Fruit fly (Drosophila melanogaster) whole organism, embryonic: Measurements from ENCODE around the gene CG6106.

ENCODE experiments used
- BEAF-32 ChIP-seq: fragments of 200-800 bp; sonication (Bioruptor generic); optimal IDR thresholded peaks from 3 replicates; lab custom pipeline; 2017; ENCODE audit warnings: missing biosample characterization, missing genetic modification characterization, mild to moderate bottlenecking, moderate library complexity, missing genetic modification reagents
- Bdp1 ChIP-seq: fragments of 200-800 bp; sonication (Bioruptor generic); optimal IDR thresholded peaks from 3 replicates; lab custom pipeline; 2016; ENCODE audit warnings: missing biosample characterization, missing genetic modification characterization
- CG10543 ChIP-seq: fragments of 200-800 bp; sonication (Bioruptor generic); optimal IDR thresholded peaks from 3 replicates; lab custom pipeline; 2017; ENCODE audit warnings: missing biosample characterization, mild to moderate bottlenecking, missing genetic modification characterization, moderate library complexity
- CG11093 ChIP-seq: fragments of 200-800 bp; sonication (Bioruptor generic); IDR thresholded peaks from 3 replicates; pipeline ENCODE4 v1.3.6; 2022; ENCODE audit warnings: missing biosample characterization, missing genetic modification characterization
- CG12769 ChIP-seq: fragments of 200-800 bp; sonication (Bioruptor generic); optimal IDR thresholded peaks from 2 replicates; lab custom pipeline; 2019; ENCODE audit warnings: missing biosample characterization, mild to moderate bottlenecking, missing genetic modification characterization, moderate library complexity
- CG14014 ChIP-seq: fragments of 200-800 bp; sonication (Bioruptor generic); IDR thresholded peaks from 2 replicates; pipeline ENCODE4 v1.3.6; 2022; ENCODE audit warnings: missing biosample characterization, missing genetic modification characterization
- CG14050 ChIP-seq: fragments of 200-800 bp; sonication (Bioruptor generic); IDR thresholded peaks from 3 replicates; pipeline ENCODE4 v1.3.6; 2022; ENCODE audit warnings: missing biosample characterization, missing genetic modification characterization
- CG15696 ChIP-seq: fragments of 200-800 bp; sonication (Bioruptor generic); optimal IDR thresholded peaks from 2 replicates; lab custom pipeline; 2019; ENCODE audit warnings: missing biosample characterization, mild to moderate bottlenecking, missing genetic modification characterization, moderate library complexity
- CG17912 ChIP-seq: fragments of 200-800 bp; sonication (Bioruptor generic); optimal IDR thresholded peaks from 2 replicates; lab custom pipeline; 2018; ENCODE audit warnings: missing biosample characterization, mild to moderate bottlenecking, missing genetic modification characterization
- CG18262 ChIP-seq: fragments of 200-800 bp; optimal IDR thresholded peaks from 3 replicates; lab custom pipeline; 2019; ENCODE audit warnings: missing biosample characterization, mild to moderate bottlenecking, missing genetic modification characterization, moderate library complexity
- CG2120 ChIP-seq: fragments of 200-800 bp; sonication (Bioruptor generic); optimal IDR thresholded peaks from 3 replicates; lab custom pipeline; 2016; ENCODE audit warnings: missing biosample characterization, missing genetic modification characterization
- CG2199 ChIP-seq: fragments of 200-800 bp; sonication (Bioruptor generic); IDR thresholded peaks from 3 replicates; pipeline ENCODE4 v1.3.6; 2022; ENCODE audit warnings: missing biosample characterization, missing genetic modification characterization
- CG3995 ChIP-seq: fragments of 200-800 bp; sonication (Bioruptor generic); optimal IDR thresholded peaks from 3 replicates; lab custom pipeline; 2016; ENCODE audit warnings: missing biosample characterization, missing genetic modification characterization
- CG4707 ChIP-seq: fragments of 200-800 bp; sonication (Bioruptor generic); optimal IDR thresholded peaks from 2 replicates; lab custom pipeline; 2018; ENCODE audit warnings: missing biosample characterization, mild to moderate bottlenecking, missing genetic modification characterization, moderate library complexity
- CG5245 ChIP-seq: fragments of 200-800 bp; sonication (Bioruptor generic); optimal IDR thresholded peaks from 3 replicates; lab custom pipeline; 2016; ENCODE audit warnings: missing biosample characterization, missing genetic modification characterization
- CG6854 ChIP-seq: fragments of 200-800 bp; sonication (Bioruptor generic); optimal IDR thresholded peaks from 3 replicates; lab custom pipeline; 2017; ENCODE audit warnings: missing biosample characterization, mild to moderate bottlenecking, missing genetic modification characterization
- CG7372 ChIP-seq: fragments of 200-800 bp; sonication (Bioruptor generic); IDR thresholded peaks from 2 replicates; pipeline ENCODE4 v1.3.6; 2022; ENCODE audit warnings: missing biosample characterization, missing genetic modification characterization
- CG8944 ChIP-seq: fragments of 200-800 bp; sonication (Bioruptor generic); optimal IDR thresholded peaks from 3 replicates; lab custom pipeline; 2016; ENCODE audit warnings: missing biosample characterization, missing genetic modification characterization
- CG9609 ChIP-seq: fragments of 200-800 bp; sonication (Bioruptor generic); optimal IDR thresholded peaks from 3 replicates; lab custom pipeline; 2016; ENCODE audit warnings: missing biosample characterization, missing genetic modification characterization
- D ChIP-seq, 2 experiments: fragments of 200-800 bp in 1 of 2; fragments of >200 bp in 1 of 2; sonication (Bioruptor generic) in 1 of 2; optimal IDR thresholded peaks; 2 replicates in 1 of 2; 3 replicates in 1 of 2; lab custom pipeline; 2017; ENCODE audit warnings: mild to moderate bottlenecking in 1 of 2, missing biosample characterization in 1 of 2, missing genetic modification characterization in 1 of 2, missing genetic modification reagents in 1 of 2
- ERR ChIP-seq: fragments of 200-800 bp; sonication (Bioruptor generic); optimal IDR thresholded peaks from 2 replicates; lab custom pipeline; 2016; ENCODE audit warnings: missing biosample characterization, missing genetic modification characterization
- Hey ChIP-seq: fragments of 200-800 bp; sonication (Bioruptor generic); optimal IDR thresholded peaks from 3 replicates; lab custom pipeline; 2018; ENCODE audit warnings: missing biosample characterization, mild to moderate bottlenecking, missing genetic modification characterization
- Hr78 ChIP-seq, 2 experiments: fragments of 200-800 bp in 1 of 2; fragments of >200 bp in 1 of 2; sonication (Bioruptor generic) in 1 of 2; optimal IDR thresholded peaks; 2 replicates each; lab custom pipeline; 2017 to 2019; ENCODE audit warnings: missing biosample characterization in 2 of 2, missing genetic modification characterization in 2 of 2, mild to moderate bottlenecking in 1 of 2, moderate library complexity in 1 of 2
- Med ChIP-seq: fragments of 200-800 bp; sonication (Bioruptor generic); peaks from one replicate; lab custom pipeline; 2016; ENCODE audit warnings: missing biosample characterization, missing genetic modification characterization, mild to moderate bottlenecking, inconsistent platforms, moderate library complexity
- Opbp ChIP-seq: fragments of 200-800 bp; sonication (Bioruptor generic); IDR thresholded peaks from 3 replicates; pipeline ENCODE4 v1.3.6; 2022; ENCODE audit warnings: missing biosample characterization, missing genetic modification characterization; ENCODE audit not compliant: partially characterized antibody
- PHDP ChIP-seq: fragments of 200-800 bp; sonication (Bioruptor generic); optimal IDR thresholded peaks from 3 replicates; lab custom pipeline; 2018; ENCODE audit warnings: missing biosample characterization, mild to moderate bottlenecking, missing genetic modification characterization, moderate library complexity
- Sox100B ChIP-seq: fragments of 200-800 bp; sonication (Bioruptor generic); optimal IDR thresholded peaks from 3 replicates; lab custom pipeline; 2018; ENCODE audit warnings: missing biosample characterization, mild to moderate bottlenecking, missing genetic modification characterization
- Trl ChIP-seq, 3 experiments: fragments of >200 bp in 2 of 3; fragments of 200-800 bp in 1 of 3; sonication (Bioruptor generic) in 1 of 3; optimal IDR thresholded peaks; 2 replicates in 1 of 3; 3 replicates in 2 of 3; lab custom pipeline; 2016 to 2017; ENCODE audit warnings: missing biosample characterization in 1 of 3, missing genetic modification characterization in 1 of 3
- amos ChIP-seq: fragments of 200-800 bp; sonication (Bioruptor generic); IDR thresholded peaks from 2 replicates; pipeline ENCODE4 v1.3.6; 2022; ENCODE audit warnings: missing biosample characterization, missing genetic modification characterization; ENCODE audit not compliant: partially characterized antibody
- aop ChIP-seq: fragments of 200-800 bp; sonication (Bioruptor generic); IDR thresholded peaks from 2 replicates; pipeline ENCODE4 v1.3.6; 2022; ENCODE audit warnings: missing biosample characterization, missing genetic modification characterization
- chif ChIP-seq, 2 experiments: fragments of 200-800 bp; sonication (Bioruptor generic); optimal IDR thresholded peaks; 3 replicates each; lab custom pipeline; 2016; ENCODE audit warnings: missing biosample characterization in 2 of 2, missing genetic modification characterization in 2 of 2
- ci ChIP-seq: fragments of 200-800 bp; sonication (Bioruptor generic); IDR thresholded peaks from 3 replicates; pipeline ENCODE4 v1.3.6; 2022; ENCODE audit warnings: missing biosample characterization, missing genetic modification characterization
- crol ChIP-seq: fragments of 200-800 bp; sonication (Bioruptor generic); IDR thresholded peaks from 2 replicates; pipeline ENCODE4 v1.3.6; 2022; ENCODE audit warnings: missing biosample characterization, missing genetic modification characterization
- danr ChIP-seq: fragments of 200-800 bp; sonication (Bioruptor generic); IDR thresholded peaks from 2 replicates; pipeline ENCODE4 v1.3.6; 2022; ENCODE audit warnings: missing biosample characterization, missing genetic modification characterization
- esg ChIP-seq: fragments of 200-800 bp; sonication (Bioruptor generic); conservative IDR thresholded peaks from 2 replicates; pipeline ENCODE4 v1.3.6; 2022; ENCODE audit warnings: missing biosample characterization, missing genetic modification characterization
- gce ChIP-seq: fragments of 200-800 bp; sonication (Bioruptor generic); IDR thresholded peaks from 3 replicates; pipeline ENCODE4 v1.3.6; 2022; ENCODE audit warnings: missing biosample characterization, missing genetic modification characterization
- luna ChIP-seq: fragments of 200-800 bp; sonication (Bioruptor generic); optimal IDR thresholded peaks from 2 replicates; lab custom pipeline; 2016; ENCODE audit warnings: missing biosample characterization, missing genetic modification characterization
- maf-S ChIP-seq: fragments of 200-800 bp; sonication (Bioruptor generic); optimal IDR thresholded peaks from 2 replicates; lab custom pipeline; 2016; ENCODE audit warnings: missing biosample characterization, missing genetic modification characterization
- prd ChIP-seq, 3 experiments: fragments of >200 bp in 2 of 3; fragments of 200-800 bp in 1 of 3; sonication (Bioruptor generic) in 1 of 3; optimal IDR thresholded peaks in 2 of 3; IDR thresholded peaks in 1 of 3; 2 replicates in 2 of 3; 3 replicates in 1 of 3; pipeline versions ENCODE4 v1.3.6 to Lab custom; 2017 to 2022; ENCODE audit warnings: missing biosample characterization in 1 of 3, missing genetic modification characterization in 1 of 3
- pzg ChIP-seq: fragments of 200-800 bp; sonication (Bioruptor generic); optimal IDR thresholded peaks from 3 replicates; lab custom pipeline; 2018; ENCODE audit warnings: missing biosample characterization, mild to moderate bottlenecking, missing genetic modification characterization, moderate library complexity
- sens ChIP-seq: fragments of 200-800 bp; sonication (Bioruptor generic); peaks from one replicate; lab custom pipeline; 2016; ENCODE audit warnings: missing biosample characterization, missing genetic modification characterization
- slbo ChIP-seq: fragments of 200-800 bp; sonication (Bioruptor generic); IDR thresholded peaks from 2 replicates; pipeline ENCODE4 v1.3.6; 2022; ENCODE audit warnings: missing biosample characterization, missing genetic modification characterization
- sna ChIP-seq: fragments of 200-800 bp; sonication (Bioruptor generic); IDR thresholded peaks from 2 replicates; pipeline ENCODE4 v1.3.6; 2022; ENCODE audit warnings: missing biosample characterization, missing genetic modification characterization; ENCODE audit not compliant: partially characterized antibody
- sob ChIP-seq: fragments of 200-800 bp; sonication (Bioruptor generic); IDR thresholded peaks from 2 replicates; pipeline ENCODE4 v1.3.6; 2022; ENCODE audit warnings: missing biosample characterization, missing genetic modification characterization
- vvl ChIP-seq: fragments of 200-800 bp; sonication (Bioruptor generic); IDR thresholded peaks from 2 replicates; pipeline ENCODE4 v1.3.6; 2022; ENCODE audit warnings: missing biosample characterization, missing genetic modification characterization
- zen ChIP-seq: fragments of 200-800 bp; sonication (Bioruptor generic); optimal IDR thresholded peaks from 3 replicates; lab custom pipeline; 2018; ENCODE audit warnings: missing biosample characterization, mild to moderate bottlenecking, missing genetic modification characterization, moderate library complexity

Gene CG6106

dm6 chrX:18319912-18320520, 38.7 kb upstream of the CG6106 start (continued):
- TF ChIP-seq sob (GFP tag; lab: Robert Waterston, UW) (0 out of 2 replicates have a peak, but pooled peaks have one; percentile 29), danr (GFP tag; lab: Robert Waterston, UW) (no peak), crol (GFP tag; lab: Robert Waterston, UW) (no peak), slbo (GFP tag; lab: Robert Waterston, UW) (peak; percentile 40), amos (GFP tag; lab: Robert Waterston, UW) (no peak), CG8944 (GFP tag; lab: Kevin White, UChicago) (no peak), luna (GFP tag; lab: Kevin White, UChicago) (no peak), prd (optimal IDR thresholded peaks at IDR 0.05; lab: Kevin White, UChicago) (no peak), prd (GFP tag; IDR thresholded peaks at IDR 0.05; lab: Robert Waterston, UW) (no peak), Hr78 (GFP tag; optimal IDR thresholded peaks at IDR 0.05; lab: Kevin White, UChicago) (no peak), CG9609 (no peak), CG2199 (GFP tag; lab: Robert Waterston, UW) (0 out of 3 replicates have a peak, but pooled peaks have one; percentile 66), esg (GFP tag; lab: Robert Waterston, UW) (no peak), vvl (0 out of 2 replicates have a peak, but pooled peaks have one; percentile 8), CG14014 (GFP tag; lab: Robert Waterston, UW) (no peak)

- TF ChIP-seq CG14014 (GFP tag; lab: Robert Waterston, UW) (no peak), CG7372 (GFP tag; lab: Robert Waterston, UW) (no peak), CG5245 (no peak), Opbp (GFP tag; lab: Robert Waterston, UW) (no peak), chif (GFP tag; optimal IDR thresholded peaks at IDR 0.05; lab: Kevin White, UChicago) (no peak), CG4707 (GFP tag; lab: Kevin White, UChicago) (no peak), sens (GFP tag; lab: Kevin White, UChicago) (no peak), Sox100B (GFP tag; lab: Kevin White, UChicago) (no peak), CG14050 (no peak), maf-S (no peak), CG12769 (tag; lab: Kevin White, UChicago) (peak; percentile 31), CG2199 (GFP tag; lab: Robert Waterston, UW) (0 out of 3 replicates have a peak, but pooled peaks have one; percentile 40), BEAF-32 (GFP tag; lab: Kevin White, UChicago) (no peak), zen (tag; lab: Kevin White, UChicago) (peak; percentile 50), PHDP (tag; lab: Kevin White, UChicago) (no peak), aop (GFP tag; lab: Robert Waterston, UW) (no peak), CG2120 (GFP tag; lab: Kevin White, UChicago) (no peak), D (optimal IDR thresholded peaks at IDR 0.05; lab: Kevin White, UChicago) (no peak), D (GFP tag; optimal IDR thresholded peaks at IDR 0.05; lab: Kevin White, UChicago) (no peak), CG18262 (no peak), pzg (GFP tag; lab: Kevin White, UChicago) (no peak), gce (GFP tag; lab: Robert Waterston, UW) (no peak), CG6854 (GFP tag; lab: Kevin White, UChicago) (no peak), sna (GFP tag; lab: Robert Waterston, UW) (no peak), Hr78 (GFP tag; optimal IDR thresholded peaks at IDR 0.05; lab: Kevin White, UChicago) (peak in 1 of 2 experiments; percentile 61), Hey (peak; percentile 96), Med (GFP tag; lab: Kevin White, UChicago) (peak; percentile 49), CG17912 (GFP tag; lab: Kevin White, UChicago) (no peak), Bdp1 (GFP tag; lab: Kevin White, UChicago) (no peak), ci (GFP tag; lab: Robert Waterston, UW) (no peak), ERR (GFP tag; lab: Kevin White, UChicago) (no peak), CG10543 (peak; percentile 51), CG11093 (GFP tag; lab: Robert Waterston, UW) (no peak), CG15696 (no peak), CG3995 (GFP tag; lab: Kevin White, UChicago) (peak; percentile 80), Trl (optimal IDR thresholded peaks at IDR 0.05; lab: Kevin White, UChicago) (peak; percentile 10 to 22), Trl (GFP tag; optimal IDR thresholded peaks at IDR 0.05; lab: Kevin White, UChicago) (no peak)
- TF ChIP-seq, all 482 proteins: peak for 9
Observed at dm6 chrX:18320825-18321224, 37.9 kb upstream of the CG6106 start, which contains the start of gene CG6023. Gene CG6023, minus strand, starts transcription at chrX:18321193.
